Worm (Caenorhabditis elegans) whole organism, L2 larva: ENCODE results near the gene cng-2.
A peak's percentile ranks its signal among the peaks of the same experiment; 100 is the strongest.

ENCODE experiments used
- C34F6.9 ChIP-seq: fragments of 150-350 bp; optimal IDR thresholded peaks from 2 replicates; lab custom pipeline; 2014; ENCODE audit warnings: missing biosample characterization, missing genetic modification characterization
- F13H6.1 ChIP-seq: sonication (generic microtip); optimal IDR thresholded peaks from 2 replicates; lab custom pipeline; 2016; ENCODE audit warnings: missing genetic modification characterization, missing compliant biosample characterization
- R02D3.7 ChIP-seq: fragments of 150-350 bp; optimal IDR thresholded peaks from 2 replicates; lab custom pipeline; 2014; ENCODE audit warnings: missing biosample characterization, missing genetic modification characterization
- Y55F3AM.14 ChIP-seq: fragments of 200-800 bp; sonication (Bioruptor generic); optimal IDR thresholded peaks from 2 replicates; lab custom pipeline; 2018; ENCODE audit warnings: mild to moderate bottlenecking, missing genetic modification characterization, missing compliant biosample characterization
- ZK546.5 ChIP-seq: sonication (generic microtip); optimal IDR thresholded peaks from 2 replicates; lab custom pipeline; 2017; ENCODE audit warnings: missing biosample characterization, missing genetic modification characterization
- alr-1 ChIP-seq: fragments of 150-350 bp; optimal IDR thresholded peaks from 2 replicates; lab custom pipeline; 2014; ENCODE audit warnings: missing biosample characterization, missing genetic modification characterization
- aly-2 ChIP-seq: fragments of 150-350 bp; optimal IDR thresholded peaks from 2 replicates; lab custom pipeline; 2014; ENCODE audit warnings: missing biosample characterization, missing genetic modification characterization
- ama-1 ChIP-seq: fragments of 150-350 bp; optimal IDR thresholded peaks from 2 replicates; lab custom pipeline; 2018; ENCODE audit warnings: inconsistent platforms
- blmp-1 ChIP-seq: sonication (generic microtip); optimal IDR thresholded peaks from 2 replicates; lab custom pipeline; 2017; ENCODE audit warnings: missing genetic modification characterization, mild to moderate bottlenecking, missing compliant biosample characterization, antibody characterized with exemption, moderate library complexity; ENCODE audit not compliant: insufficient read depth
- ceh-16 ChIP-seq: fragments of 150-350 bp; optimal IDR thresholded peaks from 2 replicates; lab custom pipeline; 2014; ENCODE audit warnings: missing biosample characterization, missing genetic modification characterization
- ceh-82 ChIP-seq: fragments of 150-350 bp; optimal IDR thresholded peaks from 2 replicates; lab custom pipeline; 2014; ENCODE audit warnings: missing biosample characterization, missing genetic modification characterization
- crh-2 ChIP-seq: sonication (generic microtip); optimal IDR thresholded peaks from 2 replicates; lab custom pipeline; 2017; ENCODE audit warnings: missing biosample characterization, missing genetic modification characterization
- dmd-4 ChIP-seq: sonication (generic microtip); optimal IDR thresholded peaks from 2 replicates; lab custom pipeline; 2017; ENCODE audit warnings: missing biosample characterization, missing genetic modification characterization
- egl-27 ChIP-seq: sonication (generic microtip); optimal IDR thresholded peaks from 3 replicates; lab custom pipeline; 2017; ENCODE audit warnings: missing biosample characterization, missing genetic modification reagents, missing genetic modification characterization
- elt-1 ChIP-seq: fragments of 150-350 bp; optimal IDR thresholded peaks from 2 replicates; lab custom pipeline; 2014; ENCODE audit warnings: missing biosample characterization, missing genetic modification characterization
- elt-3 ChIP-seq: sonication (generic microtip); optimal IDR thresholded peaks from 2 replicates; lab custom pipeline; 2017; ENCODE audit warnings: missing biosample characterization, missing genetic modification characterization
- fos-1 ChIP-seq: fragments of 150-350 bp; optimal IDR thresholded peaks from 2 replicates; lab custom pipeline; 2014; ENCODE audit warnings: missing biosample characterization, missing genetic modification characterization
- gmeb-1 ChIP-seq: fragments of 150-350 bp; optimal IDR thresholded peaks from 2 replicates; lab custom pipeline; 2014; ENCODE audit warnings: missing biosample characterization, missing genetic modification characterization
- lin-11 ChIP-seq: fragments of 150-350 bp; sonication (generic microtip); optimal IDR thresholded peaks from 2 replicates; lab custom pipeline; 2014; ENCODE audit warnings: missing biosample characterization, missing genetic modification characterization, inconsistent platforms, mixed read lengths
- lin-13 ChIP-seq: fragments of 150-350 bp; optimal IDR thresholded peaks from 2 replicates; lab custom pipeline; 2014; ENCODE audit warnings: missing biosample characterization, missing genetic modification reagents, missing genetic modification characterization
- lin-39 ChIP-seq: fragments of 150-350 bp; optimal IDR thresholded peaks from 2 replicates; lab custom pipeline; 2014; ENCODE audit warnings: missing biosample characterization, missing genetic modification reagents, missing genetic modification characterization
- lsy-2 ChIP-seq, 2 experiments: fragments of 150-350 bp in 1 of 2; sonication (generic microtip) in 1 of 2; optimal IDR thresholded peaks; 2 replicates each; lab custom pipeline; 2014 to 2017; ENCODE audit warnings: missing biosample characterization in 2 of 2, missing genetic modification characterization in 2 of 2
- mab-5 ChIP-seq: fragments of 150-350 bp; optimal IDR thresholded peaks from 2 replicates; lab custom pipeline; 2014; ENCODE audit warnings: missing biosample characterization, missing genetic modification characterization
- mbf-1 ChIP-seq: sonication (generic microtip); optimal IDR thresholded peaks from 2 replicates; lab custom pipeline; 2017; ENCODE audit warnings: missing biosample characterization, missing genetic modification characterization
- mdl-1 ChIP-seq, 2 experiments: fragments of 150-350 bp in 1 of 2; sonication (generic microtip) in 1 of 2; optimal IDR thresholded peaks; 2 replicates each; lab custom pipeline; 2017; ENCODE audit warnings: missing biosample characterization in 2 of 2, missing genetic modification characterization in 2 of 2
- nhr-10 ChIP-seq: sonication (generic microtip); optimal IDR thresholded peaks from 2 replicates; lab custom pipeline; 2017; ENCODE audit warnings: missing biosample characterization, missing genetic modification characterization
- nhr-11 ChIP-seq: fragments of 150-350 bp; optimal IDR thresholded peaks from 2 replicates; lab custom pipeline; 2014; ENCODE audit warnings: missing biosample characterization, missing genetic modification characterization
- nhr-12 ChIP-seq: fragments of 150-350 bp; optimal IDR thresholded peaks from 2 replicates; lab custom pipeline; 2014; ENCODE audit warnings: missing biosample characterization, missing genetic modification characterization
- nhr-129 ChIP-seq: fragments of 150-350 bp; optimal IDR thresholded peaks from 2 replicates; lab custom pipeline; 2014; ENCODE audit warnings: missing biosample characterization, missing genetic modification characterization
- nhr-21 ChIP-seq: fragments of 150-350 bp; optimal IDR thresholded peaks from 2 replicates; lab custom pipeline; 2014; ENCODE audit warnings: missing biosample characterization, missing genetic modification characterization
- nhr-23 ChIP-seq: fragments of 150-350 bp; optimal IDR thresholded peaks from 2 replicates; lab custom pipeline; 2014; ENCODE audit warnings: missing biosample characterization, missing genetic modification reagents, missing genetic modification characterization
- nhr-237 ChIP-seq: fragments of 150-350 bp; optimal IDR thresholded peaks from 2 replicates; lab custom pipeline; 2014; ENCODE audit warnings: missing biosample characterization, missing genetic modification characterization
- nhr-25 ChIP-seq: fragments of 150-350 bp; sonication (generic microtip); optimal IDR thresholded peaks from 3 replicates; lab custom pipeline; 2014; ENCODE audit warnings: missing biosample characterization, missing genetic modification characterization
- nhr-6 ChIP-seq: fragments of 150-350 bp; optimal IDR thresholded peaks from 2 replicates; lab custom pipeline; 2014; ENCODE audit warnings: missing biosample characterization, missing genetic modification characterization
- nhr-77 ChIP-seq: fragments of 150-350 bp; optimal IDR thresholded peaks from 2 replicates; lab custom pipeline; 2014; ENCODE audit warnings: missing biosample characterization, missing genetic modification characterization
- peb-1 ChIP-seq: fragments of 150-350 bp; optimal IDR thresholded peaks from 2 replicates; lab custom pipeline; 2014; ENCODE audit warnings: missing biosample characterization, missing genetic modification characterization
- sem-4 ChIP-seq: fragments of 150-350 bp; optimal IDR thresholded peaks from 2 replicates; lab custom pipeline; 2014; ENCODE audit warnings: missing biosample characterization, missing genetic modification reagents, missing genetic modification characterization
- skn-1 ChIP-seq: sonication (generic microtip); optimal IDR thresholded peaks from 2 replicates; lab custom pipeline; 2017; ENCODE audit warnings: missing biosample characterization, missing genetic modification characterization
- sma-3 ChIP-seq: sonication (generic microtip); optimal IDR thresholded peaks from 2 replicates; lab custom pipeline; 2016; ENCODE audit warnings: missing genetic modification reagents, missing genetic modification characterization, missing compliant biosample characterization
- sma-9 ChIP-seq, 2 experiments: fragments of 150-350 bp in 1 of 2; sonication (generic microtip) in 1 of 2; optimal IDR thresholded peaks; 2 replicates each; lab custom pipeline; 2014 to 2016; ENCODE audit warnings: missing genetic modification characterization in 2 of 2, mild to moderate bottlenecking in 1 of 2, missing biosample characterization in 1 of 2, missing compliant biosample characterization in 1 of 2, missing genetic modification reagents in 1 of 2, moderate library complexity in 1 of 2
- snpc-4 ChIP-seq: fragments of 150-350 bp; optimal IDR thresholded peaks from 2 replicates; lab custom pipeline; 2014; ENCODE audit warnings: missing biosample characterization, missing genetic modification characterization
- unc-39 ChIP-seq: fragments of 150-350 bp; optimal IDR thresholded peaks from 2 replicates; lab custom pipeline; 2014; ENCODE audit warnings: missing biosample characterization, missing genetic modification characterization
- unc-55 ChIP-seq: fragments of 150-350 bp; sonication (generic microtip); optimal IDR thresholded peaks from 3 replicates; lab custom pipeline; 2014; ENCODE audit warnings: missing biosample characterization, missing genetic modification reagents, missing genetic modification characterization
- unc-62 ChIP-seq: fragments of 150-350 bp; optimal IDR thresholded peaks from 2 replicates; lab custom pipeline; 2014; ENCODE audit warnings: missing biosample characterization, missing genetic modification reagents, missing genetic modification characterization
- zag-1 ChIP-seq: fragments of 150-350 bp; optimal IDR thresholded peaks from 2 replicates; lab custom pipeline; 2014; ENCODE audit warnings: missing biosample characterization, missing genetic modification characterization
- ztf-1 ChIP-seq: fragments of 200-800 bp; sonication (Bioruptor generic); conservative IDR thresholded peaks from 2 replicates; pipeline ENCODE4 v1.3.6; 2022; ENCODE audit warnings: missing genetic modification characterization, missing compliant biosample characterization
- ztf-11 ChIP-seq: sonication (generic microtip); optimal IDR thresholded peaks from 2 replicates; lab custom pipeline; 2017; ENCODE audit warnings: missing biosample characterization, missing genetic modification characterization
- ztf-4 ChIP-seq: fragments of 150-350 bp; optimal IDR thresholded peaks from 2 replicates; lab custom pipeline; 2014; ENCODE audit warnings: missing biosample characterization, missing genetic modification characterization

The cng-2 gene

DNA sequence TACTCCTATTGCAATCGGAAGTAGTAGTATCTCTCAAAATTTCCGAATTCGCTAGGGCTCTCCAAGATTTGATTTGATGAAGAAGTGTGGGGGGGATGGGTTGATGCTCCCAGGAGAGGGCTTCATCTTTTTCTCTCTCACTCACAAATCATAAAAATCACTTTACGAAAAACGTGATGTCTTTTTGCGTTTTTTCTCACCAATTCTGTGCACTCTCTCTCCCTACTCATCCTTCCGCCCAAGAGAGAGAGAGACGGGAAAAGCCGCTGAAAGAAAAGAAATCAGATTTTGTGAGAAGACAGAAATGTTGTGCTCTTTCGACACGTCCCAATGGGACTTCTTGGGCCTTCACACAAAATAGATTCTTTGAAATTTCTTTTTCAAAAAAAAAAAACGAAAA, 16.6 kb downstream of the cng-2 start:
- TF ChIP-seq elt-3 (tag; lab: Kevin White, UChicago) (no peak), ztf-4 (tag; lab: Kevin White, UChicago) (no peak), zag-1 (tag; lab: Kevin White, UChicago) (no peak), lin-13 (GFP tag; lab: Kevin White, UChicago) (peak; percentile 27), sem-4 (tag; lab: Kevin White, UChicago) (peak; percentile 21), unc-39 (tag; lab: Kevin White, UChicago) (no peak), blmp-1 (no peak), nhr-23 (tag; lab: Kevin White, UChicago) (no peak), dmd-4 (no peak), ztf-1 (GFP tag; lab: Robert Waterston, UW) (no peak), mbf-1 (no peak), unc-55 (GFP tag; lab: Kevin White, UChicago) (no peak), ceh-16 (tag; lab: Kevin White, UChicago) (no peak), fos-1 (no peak), peb-1 (tag; lab: Kevin White, UChicago) (no peak), lsy-2 (tag; optimal IDR thresholded peaks at IDR 0.05; lab: Kevin White, UChicago) (peak in 1 of 2 experiments; percentile 63), egl-27 (tag; lab: Kevin White, UChicago) (no peak), ceh-82 (tag; lab: Kevin White, UChicago) (no peak), lin-39 (tag; lab: Kevin White, UChicago) (no peak), sma-3 (GFP tag; lab: Kevin White, UChicago) (no peak), nhr-12 (tag; lab: Kevin White, UChicago) (no peak), mab-5 (peak; percentile 54), skn-1 (no peak), nhr-237 (tag; lab: Kevin White, UChicago) (no peak), alr-1 (tag; lab: Kevin White, UChicago) (no peak), nhr-11 (tag; lab: Kevin White, UChicago) (no peak), nhr-6 (tag; lab: Kevin White, UChicago) (no peak), sma-9 (GFP tag; optimal IDR thresholded peaks at IDR 0.05; lab: Kevin White, UChicago) (peak; percentile 18), sma-9 (tag; optimal IDR thresholded peaks at IDR 0.05; lab: Kevin White, UChicago) (no peak), nhr-25 (tag; lab: Kevin White, UChicago) (no peak), crh-2 (tag; lab: Kevin White, UChicago) (peak; percentile 28), snpc-4 (tag; lab: Kevin White, UChicago) (no peak), aly-2 (tag; lab: Kevin White, UChicago) (no peak), F13H6.1 (tag; lab: Kevin White, UChicago) (peak; percentile 41), ama-1 (no peak), nhr-129 (peak; percentile 51), Y55F3AM.14 (GFP tag; lab: Kevin White, UChicago) (no peak), ZK546.5 (no peak), R02D3.7 (tag; lab: Kevin White, UChicago) (no peak), unc-62 (GFP tag; lab: Kevin White, UChicago) (no peak), lin-11 (no peak), nhr-10 (tag; lab: Kevin White, UChicago) (no peak), nhr-77 (tag; lab: Kevin White, UChicago) (no peak), C34F6.9 (tag; lab: Kevin White, UChicago) (peak; percentile 60), nhr-21 (no peak), ztf-11 (tag; lab: Kevin White, UChicago) (no peak), gmeb-1 (tag; lab: Kevin White, UChicago) (no peak), mdl-1 (tag; optimal IDR thresholded peaks at IDR 0.05; lab: Kevin White, UChicago) (no peak), elt-1 (no peak)
